Worm (Caenorhabditis elegans) whole organism, L1 larva: Measurements from ENCODE around the gene alh-7.
A peak's percentile ranks its signal among the peaks of the same experiment; 100 is the strongest.

ENCODE experiments used
- blmp-1 ChIP-seq: fragments of 150-350 bp; optimal IDR thresholded peaks from 2 replicates; lab custom pipeline; 2014; ENCODE audit warnings: missing biosample characterization, missing genetic modification characterization
- elt-2 ChIP-seq: sonication (generic microtip); optimal IDR thresholded peaks from 2 replicates; lab custom pipeline; 2016; ENCODE audit warnings: missing genetic modification characterization, mild to moderate bottlenecking, inconsistent platforms, missing compliant biosample characterization, missing genetic modification reagents
- unc-130 ChIP-seq: fragments of 150-350 bp; optimal IDR thresholded peaks from 2 replicates; lab custom pipeline; 2017; ENCODE audit warnings: missing biosample characterization, missing genetic modification characterization, inconsistent platforms

ce11 chrII:13469043-13469652, 22.4 kb downstream of the alh-7 start, which contains the start of gene E01G4.3:
- peak; percentile 69 for TF ChIP-seq blmp-1 (tag; lab: Kevin White, UChicago)
- TF ChIP-seq unc-130 (tag; lab: Kevin White, UChicago) = peak; percentile 96
- peak; percentile 97 for TF ChIP-seq elt-2 (tag; lab: Kevin White, UChicago)
